Worm (Caenorhabditis elegans): ENCODE results near the gene alfa-1.

DNA sequence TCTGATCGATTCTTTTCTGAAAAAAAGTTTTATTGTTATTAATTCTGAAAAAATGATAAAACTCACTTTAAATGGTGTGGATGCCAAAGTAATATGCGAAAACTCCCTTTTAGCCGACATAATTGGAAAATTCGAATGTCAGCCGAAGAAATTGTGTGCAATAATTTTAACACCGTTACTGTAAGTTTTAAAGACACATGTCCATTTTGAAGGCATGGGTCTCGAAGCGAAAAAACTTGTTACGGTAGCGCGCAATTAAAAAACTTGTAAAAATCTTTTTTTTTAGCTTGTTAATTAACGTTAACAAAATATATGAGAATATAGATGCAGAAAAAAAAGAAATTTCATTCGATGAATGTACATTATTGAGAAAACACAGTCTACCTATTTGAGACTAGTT, 28.1 kb upstream of the alfa-1 start, which contains the start of gene pid-1:
- no peak for TF ChIP-seq ztf-29 (GFP tag; IDR thresholded peaks at IDR 0.05)
- no peak for TF ChIP-seq ztf-23 (GFP tag; IDR thresholded peaks at IDR 0.05)
- no peak for TF ChIP-seq klf-2 (GFP tag; conservative IDR thresholded peaks at IDR 0.05)
- no peak for TF ChIP-seq ref-1 (GFP tag; conservative IDR thresholded peaks at IDR 0.05)
- no peak for TF ChIP-seq T22C8.4 (GFP tag; IDR thresholded peaks at IDR 0.05)
- TF ChIP-seq tab-1 (GFP tag; IDR thresholded peaks at IDR 0.05) = no peak
- no peak for TF ChIP-seq flt-1 (GFP tag; IDR thresholded peaks at IDR 0.05)
- TF ChIP-seq med-1 (GFP tag; optimal IDR thresholded peaks at IDR 0.05; ENCODE audit: insufficient read depth) = no peak

All from whole organism, midembryonic.